Worm (Caenorhabditis elegans) whole organism, late embryonic: ENCODE data around the gene T07D4.5.

Experiments used
- ceh-18 ChIP-seq: sonication (generic microtip); optimal IDR thresholded peaks from 2 replicates; lab custom pipeline; 2016; ENCODE audit warnings: missing genetic modification characterization, missing compliant biosample characterization
- hlh-30 ChIP-seq: sonication (generic microtip); optimal IDR thresholded peaks from 2 replicates; lab custom pipeline; 2017; ENCODE audit warnings: antibody characterized with exemption, missing genetic modification characterization, missing compliant biosample characterization; ENCODE audit not compliant: insufficient read depth
- odd-2 ChIP-seq: sonication (generic microtip); optimal IDR thresholded peaks from 2 replicates; lab custom pipeline; 2017; ENCODE audit warnings: antibody characterized with exemption, mild to moderate bottlenecking, missing genetic modification characterization, missing compliant biosample characterization
- pha-4 ChIP-seq: fragments of 150-350 bp; optimal IDR thresholded peaks from 2 replicates; lab custom pipeline; 2018; ENCODE audit warnings: missing biosample characterization, missing genetic modification reagents, missing genetic modification characterization

ce11 chrII:8857074-8857473, 27.1 kb downstream of the T07D4.5 start:
- TF ChIP-seq pha-4 (tag; lab: Kevin White, UChicago), result no peak
- no peak for TF ChIP-seq hlh-30 (tag; lab: Kevin White, UChicago)
- TF ChIP-seq ceh-18 (tag; lab: Kevin White, UChicago), result no peak
- no peak for TF ChIP-seq odd-2 (tag; lab: Kevin White, UChicago)
